Fruit fly (Drosophila melanogaster): ENCODE results near the gene CG32069.

The CG32069 gene

DNA sequence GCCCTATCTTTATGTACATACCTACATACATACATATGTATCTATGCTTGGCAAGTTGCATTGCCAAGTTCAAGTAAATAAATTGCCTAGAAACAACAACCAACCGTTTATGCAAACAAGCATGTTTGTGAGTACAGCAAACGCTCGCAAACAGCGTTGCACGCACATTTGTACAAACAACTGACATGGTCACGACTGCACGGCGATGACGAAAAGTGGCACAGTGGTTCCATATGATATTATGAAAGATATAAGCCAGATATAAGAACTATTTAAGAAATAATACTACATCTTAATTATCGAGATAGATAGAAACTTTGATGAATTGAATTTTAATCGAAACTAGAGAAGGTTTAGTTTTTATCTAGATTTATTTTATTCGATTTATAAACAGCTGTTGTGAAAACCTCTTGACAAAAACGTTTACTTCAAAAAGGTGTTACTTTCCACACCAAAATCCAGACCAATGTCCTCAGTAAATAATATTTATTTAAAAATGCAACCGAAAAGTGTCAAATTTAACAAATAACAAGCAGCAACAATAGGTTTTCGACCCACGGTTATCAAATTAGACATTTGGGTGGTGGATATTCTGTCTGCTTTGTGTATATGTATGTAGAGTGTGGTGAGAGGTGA is 27.5 kb upstream of the CG32069 start (continued):
- TF ChIP-seq CG13287 (GFP tag; IDR thresholded peaks at IDR 0.05; ENCODE audit: partially characterized antibody): peak; percentile 47; the same call in 1 of the 2 replicates
- peak; percentile 43; the same call in 1 of the 3 replicates for TF ChIP-seq HLH4C (GFP tag; IDR thresholded peaks at IDR 0.05; ENCODE audit: partially characterized antibody)
- TF ChIP-seq cato (GFP tag; optimal IDR thresholded peaks at IDR 0.05; ENCODE audit: borderline replicate concordance): peak; percentile 82
- peak; percentile 81 for TF ChIP-seq twi (tag; optimal IDR thresholded peaks at IDR 0.05)
- TF ChIP-seq nau (GFP tag; optimal IDR thresholded peaks at IDR 0.05): peak; percentile 93
- no peak for TF ChIP-seq Poxn (GFP tag; IDR thresholded peaks at IDR 0.05)
- peak; percentile 85 for TF ChIP-seq CG12219 (GFP tag; optimal IDR thresholded peaks at IDR 0.05)
- peak; percentile 54 for TF ChIP-seq her (GFP tag; optimal IDR thresholded peaks at IDR 0.05)
- peak; percentile 51; the same call in 1 of the 2 replicates for TF ChIP-seq dati (GFP tag; IDR thresholded peaks at IDR 0.05)
- TF ChIP-seq CG16813 (GFP tag; IDR thresholded peaks at IDR 0.05; ENCODE audit: partially characterized antibody): peak; percentile 49; the same call in 1 of the 3 replicates
- TF ChIP-seq fd96Cb (tag; optimal IDR thresholded peaks at IDR 0.05): peak; percentile 89
- no peak for TF ChIP-seq GATAe (GFP tag; conservative IDR thresholded peaks at IDR 0.05)
- peak; percentile 82 for TF ChIP-seq Bteb2 (GFP tag; optimal IDR thresholded peaks at IDR 0.05)
- no peak for TF ChIP-seq cas (GFP tag; IDR thresholded peaks at IDR 0.05)
- no peak for TF ChIP-seq amos (GFP tag; IDR thresholded peaks at IDR 0.05; ENCODE audit: partially characterized antibody)
- TF ChIP-seq tx (GFP tag; optimal IDR thresholded peaks at IDR 0.05): peak; percentile 80
- TF ChIP-seq CG12155 (GFP tag; optimal IDR thresholded peaks at IDR 0.05): peak; percentile 84
- peak; percentile 87 for TF ChIP-seq NC2α (GFP tag; optimal IDR thresholded peaks at IDR 0.05)
- TF ChIP-seq slbo (GFP tag; IDR thresholded peaks at IDR 0.05): peak; percentile 44; the same call in 1 of the 2 replicates
- peak; percentile 35 for TF ChIP-seq Dip3 (GFP tag; optimal IDR thresholded peaks at IDR 0.05)
- peak in 1 of 2 experiments; percentile 74 for TF ChIP-seq tll (GFP tag; optimal IDR thresholded peaks at IDR 0.05)
- TF ChIP-seq YL-1 (GFP tag; optimal IDR thresholded peaks at IDR 0.05): peak; percentile 81
- TF ChIP-seq dysf (GFP tag; IDR thresholded peaks at IDR 0.05): peak; percentile 87; the same call in 1 of the 3 replicates
- peak; percentile 83 for TF ChIP-seq CG10959 (GFP tag; IDR thresholded peaks at IDR 0.05)
- TF ChIP-seq Ada2b (GFP tag; IDR thresholded peaks at IDR 0.05): peak; percentile 82
- TF ChIP-seq bbx (GFP tag; IDR thresholded peaks at IDR 0.05; ENCODE audit: partially characterized antibody): no peak
- TF ChIP-seq CG30431 (GFP tag; optimal IDR thresholded peaks at IDR 0.05): peak; percentile 87
- peak; percentile 39 for TF ChIP-seq CG9797 (GFP tag; optimal IDR thresholded peaks at IDR 0.05)
- peak; percentile 35 for TF ChIP-seq Sry-δ (GFP tag; optimal IDR thresholded peaks at IDR 0.05)
- peak; percentile 92 for TF ChIP-seq CG13775 (GFP tag; optimal IDR thresholded peaks at IDR 0.05)
- TF ChIP-seq pum (GFP tag; optimal IDR thresholded peaks at IDR 0.05): peak; percentile 75
- TF ChIP-seq MBD-R2 (GFP tag; IDR thresholded peaks at IDR 0.05): peak; percentile 23; the same call in 1 of the 2 replicates
- no peak for TF ChIP-seq zen2 (GFP tag; IDR thresholded peaks at IDR 0.05; ENCODE audit: partially characterized antibody)
- TF ChIP-seq CG7928 (GFP tag; optimal IDR thresholded peaks at IDR 0.05): peak; percentile 14
- peak; percentile 71 for TF ChIP-seq CG8359 (GFP tag; optimal IDR thresholded peaks at IDR 0.05; ENCODE audit: borderline replicate concordance)
- TF ChIP-seq tup (GFP tag; optimal IDR thresholded peaks at IDR 0.05): peak; percentile 76
- TF ChIP-seq usp (GFP tag; optimal IDR thresholded peaks at IDR 0.05): no peak
- peak; percentile 80 for TF ChIP-seq esg (GFP tag; conservative IDR thresholded peaks at IDR 0.05)
- TF ChIP-seq CG2678 (tag; optimal IDR thresholded peaks at IDR 0.05): peak; percentile 95
- TF ChIP-seq CG18599 (GFP tag; optimal IDR thresholded peaks at IDR 0.05): peak; percentile 85
- peak; percentile 40 for TF ChIP-seq slou (GFP tag; optimal IDR thresholded peaks at IDR 0.05)
- TF ChIP-seq unc-4 (GFP tag; IDR thresholded peaks at IDR 0.05; ENCODE audit: partially characterized antibody): no peak
- TF ChIP-seq hb (GFP tag; IDR thresholded peaks at IDR 0.05; ENCODE audit: partially characterized antibody): no peak
- peak; percentile 80 for TF ChIP-seq CG12299 (tag; optimal IDR thresholded peaks at IDR 0.05)
- peak; percentile 85 for TF ChIP-seq CG33557 (GFP tag; optimal IDR thresholded peaks at IDR 0.05)
- TF ChIP-seq CG14667 (GFP tag; IDR thresholded peaks at IDR 0.05): peak; percentile 67; the same call in 1 of the 2 replicates
- peak; percentile 44 for TF ChIP-seq CG4328 (GFP tag; optimal IDR thresholded peaks at IDR 0.05)
- TF ChIP-seq ERR (GFP tag; optimal IDR thresholded peaks at IDR 0.05): no peak
